Worm (Caenorhabditis elegans) whole organism, young adult: ENCODE measurements around the gene arl-8.

Experiments used
- B0019.2 ChIP-seq: fragments of 200-800 bp; sonication (Bioruptor generic); conservative IDR thresholded peaks from 2 replicates; pipeline ENCODE4 v1.3.6; 2022; ENCODE audit warnings: missing genetic modification reagents, missing genetic modification characterization, missing compliant biosample characterization
- B0336.3 ChIP-seq: fragments of 200-800 bp; sonication (Bioruptor generic); IDR thresholded peaks from 2 replicates; pipeline ENCODE4 v1.3.6; 2022; ENCODE audit warnings: missing genetic modification characterization, missing compliant biosample characterization
- C17E4.6 ChIP-seq: fragments of 200-800 bp; sonication (Bioruptor generic); IDR thresholded peaks from 2 replicates; pipeline ENCODE4 v1.3.6; 2022; ENCODE audit warnings: missing genetic modification reagents, missing genetic modification characterization, missing compliant biosample characterization
- D2030.7 ChIP-seq: fragments of 200-800 bp; sonication (Bioruptor generic); IDR thresholded peaks from 2 replicates; pipeline ENCODE4 v1.3.6; 2022; ENCODE audit warnings: missing genetic modification reagents, missing genetic modification characterization, missing compliant biosample characterization
- F10E7.11 ChIP-seq: sonication (generic microtip); optimal IDR thresholded peaks from 2 replicates; lab custom pipeline; 2017; ENCODE audit warnings: mild to moderate bottlenecking, missing genetic modification characterization, moderate library complexity, missing compliant biosample characterization
- F22D6.2 ChIP-seq: sonication (generic microtip); optimal IDR thresholded peaks from 2 replicates; lab custom pipeline; 2016; ENCODE audit warnings: mild to moderate bottlenecking, missing genetic modification characterization, missing compliant biosample characterization
- F23B12.7 ChIP-seq: sonication (generic microtip); optimal IDR thresholded peaks from 2 replicates; lab custom pipeline; 2017; ENCODE audit warnings: missing genetic modification characterization, mild to moderate bottlenecking, missing compliant biosample characterization, antibody characterized with exemption, moderate library complexity; ENCODE audit not compliant: insufficient read depth
- F39B2.1 ChIP-seq: fragments of 200-800 bp; sonication (Bioruptor generic); IDR thresholded peaks from 2 replicates; pipeline ENCODE4 v1.3.6; 2022; ENCODE audit warnings: missing genetic modification reagents, missing genetic modification characterization, missing compliant biosample characterization
- F49E8.2 ChIP-seq: sonication (generic microtip); optimal IDR thresholded peaks from 3 replicates; lab custom pipeline; 2017; ENCODE audit warnings: missing genetic modification characterization, mild to moderate bottlenecking, missing compliant biosample characterization, antibody characterized with exemption, moderate library complexity; ENCODE audit not compliant: insufficient read depth
- F57A8.1 ChIP-seq: fragments of 200-800 bp; sonication (Bioruptor generic); optimal IDR thresholded peaks from 2 replicates; lab custom pipeline; 2018; ENCODE audit warnings: mild to moderate bottlenecking, missing genetic modification characterization, moderate library complexity, missing compliant biosample characterization
- K12H6.12 ChIP-seq: fragments of 200-800 bp; sonication (Bioruptor generic); optimal IDR thresholded peaks from 2 replicates; lab custom pipeline; 2018; ENCODE audit warnings: mild to moderate bottlenecking, missing genetic modification characterization, missing compliant biosample characterization
- Y53F4B.3 ChIP-seq: fragments of 200-800 bp; sonication (Bioruptor generic); IDR thresholded peaks from 2 replicates; pipeline ENCODE4 v1.3.6; 2022; ENCODE audit warnings: missing genetic modification reagents, missing genetic modification characterization, missing compliant biosample characterization
- Y56A3A.18 ChIP-seq: fragments of 200-800 bp; sonication (Bioruptor generic); IDR thresholded peaks from 2 replicates; pipeline ENCODE4 v1.3.6; 2022; ENCODE audit warnings: missing genetic modification reagents, missing genetic modification characterization, missing compliant biosample characterization
- Y67H2A.10 ChIP-seq: fragments of 200-800 bp; sonication (Bioruptor generic); conservative IDR thresholded peaks from 2 replicates; pipeline ENCODE4 v1.3.6; 2022; ENCODE audit warnings: missing genetic modification reagents, missing genetic modification characterization, missing compliant biosample characterization
- Y95B8A.8 ChIP-seq: fragments of 200-800 bp; sonication (Bioruptor generic); IDR thresholded peaks from 2 replicates; pipeline ENCODE4 v1.3.6; 2022; ENCODE audit warnings: missing genetic modification reagents, missing genetic modification characterization, missing compliant biosample characterization
- ama-1 ChIP-seq, 3 experiments: fragments of 150-350 bp in 1 of 3; sonication (generic microtip) in 2 of 3; optimal IDR thresholded peaks; 2 replicates each; lab custom pipeline; 2014 to 2018; ENCODE audit warnings: missing biosample characterization in 2 of 3, missing genetic modification characterization in 2 of 3, missing genetic modification reagents in 2 of 3
- athp-1 ChIP-seq: sonication (generic microtip); optimal IDR thresholded peaks from 2 replicates; lab custom pipeline; 2017; ENCODE audit warnings: mild to moderate bottlenecking, missing genetic modification characterization, missing compliant biosample characterization
- attf-5 ChIP-seq: fragments of 200-800 bp; sonication (Bioruptor generic); optimal IDR thresholded peaks from 2 replicates; lab custom pipeline; 2018; ENCODE audit warnings: mild to moderate bottlenecking, missing genetic modification characterization, missing compliant biosample characterization
- bed-2 ChIP-seq: fragments of 200-800 bp; sonication (Bioruptor generic); IDR thresholded peaks from 2 replicates; pipeline ENCODE4 v1.3.6; 2022; ENCODE audit warnings: missing genetic modification reagents, missing genetic modification characterization, missing compliant biosample characterization
- ccch-3 ChIP-seq: fragments of 200-800 bp; sonication (Bioruptor generic); optimal IDR thresholded peaks from 2 replicates; lab custom pipeline; 2018; ENCODE audit warnings: mild to moderate bottlenecking, missing genetic modification characterization, missing compliant biosample characterization
- cebp-2 ChIP-seq: fragments of 200-800 bp; sonication (Bioruptor generic); IDR thresholded peaks from 2 replicates; pipeline ENCODE4 v1.3.6; 2022; ENCODE audit warnings: missing genetic modification characterization, missing compliant biosample characterization
- ceh-79 ChIP-seq: sonication (generic microtip); optimal IDR thresholded peaks from 2 replicates; lab custom pipeline; 2017; ENCODE audit warnings: mild to moderate bottlenecking, missing genetic modification characterization, missing compliant biosample characterization
- die-1 ChIP-seq: sonication (generic microtip); optimal IDR thresholded peaks from 2 replicates; lab custom pipeline; 2016; ENCODE audit warnings: missing genotype, mild to moderate bottlenecking, missing genetic modification characterization, missing compliant biosample characterization
- egl-44 ChIP-seq: fragments of 200-800 bp; sonication (Bioruptor generic); IDR thresholded peaks from 2 replicates; pipeline ENCODE4 v1.3.6; 2022; ENCODE audit warnings: missing genetic modification reagents, missing genetic modification characterization, missing compliant biosample characterization
- ekl-4 ChIP-seq: fragments of 200-800 bp; sonication (Bioruptor generic); IDR thresholded peaks from 2 replicates; pipeline ENCODE4 v1.3.6; 2022; ENCODE audit warnings: missing genetic modification reagents, missing genetic modification characterization, missing compliant biosample characterization
- hlh-12 ChIP-seq: sonication (generic microtip); optimal IDR thresholded peaks from 2 replicates; lab custom pipeline; 2016; ENCODE audit warnings: missing genetic modification characterization, missing compliant biosample characterization
- hlh-26 ChIP-seq: fragments of 200-800 bp; sonication (Bioruptor generic); conservative IDR thresholded peaks from 2 replicates; pipeline ENCODE4 v1.3.6; 2022; ENCODE audit warnings: missing genetic modification reagents, missing genetic modification characterization, missing compliant biosample characterization
- hrde-1 ChIP-seq: sonication (generic microtip); optimal IDR thresholded peaks from 2 replicates; lab custom pipeline; 2016; ENCODE audit warnings: missing genetic modification characterization, mild to moderate bottlenecking, missing compliant biosample characterization, moderate library complexity, missing genotype, missing genetic modification reagents, borderline replicate concordance
- hsf-1 ChIP-seq: fragments of 200-800 bp; sonication (Bioruptor generic); IDR thresholded peaks from 2 replicates; pipeline ENCODE4 v1.3.6; 2022; ENCODE audit warnings: missing genetic modification reagents, missing genetic modification characterization, missing compliant biosample characterization
- let-607 ChIP-seq, 2 experiments: fragments of 200-800 bp in 1 of 2; sonication (Bioruptor generic) in 1 of 2; sonication (generic microtip) in 1 of 2; optimal IDR thresholded peaks; 2 replicates each; lab custom pipeline; 2016 to 2018; ENCODE audit warnings: mild to moderate bottlenecking in 2 of 2, missing compliant biosample characterization in 2 of 2, missing genetic modification characterization in 2 of 2, moderate library complexity in 2 of 2, missing genotype in 1 of 2
- lin-40 ChIP-seq: sonication (generic microtip); optimal IDR thresholded peaks from 2 replicates; lab custom pipeline; 2016; ENCODE audit warnings: missing genetic modification characterization, mild to moderate bottlenecking, missing compliant biosample characterization, missing genotype, missing genetic modification reagents
- madf-6 ChIP-seq: fragments of 200-800 bp; sonication (Bioruptor generic); IDR thresholded peaks from 2 replicates; pipeline ENCODE4 v1.3.6; 2022; ENCODE audit warnings: missing genetic modification reagents, missing genetic modification characterization, missing compliant biosample characterization
- mcd-1 ChIP-seq: fragments of 200-800 bp; sonication (Bioruptor generic); IDR thresholded peaks from 2 replicates; pipeline ENCODE4 v1.3.6; 2022; ENCODE audit warnings: missing genetic modification reagents, missing genetic modification characterization, missing compliant biosample characterization
- mel-28 ChIP-seq: sonication (generic microtip); optimal IDR thresholded peaks from 2 replicates; lab custom pipeline; 2016; ENCODE audit warnings: borderline replicate concordance, mild to moderate bottlenecking, missing genetic modification characterization, missing compliant biosample characterization
- mes-4 ChIP-seq: sonication (generic microtip); optimal IDR thresholded peaks from 2 replicates; lab custom pipeline; 2016; ENCODE audit warnings: missing genotype, missing genetic modification characterization, missing compliant biosample characterization
- nfya-1 ChIP-seq: sonication (generic microtip); optimal IDR thresholded peaks from 2 replicates; lab custom pipeline; 2017; ENCODE audit warnings: antibody characterized with exemption, missing compliant biosample characterization, missing genetic modification characterization, borderline replicate concordance; ENCODE audit not compliant: insufficient read depth
- nhr-27 ChIP-seq: fragments of 200-800 bp; sonication (Bioruptor generic); optimal IDR thresholded peaks from 2 replicates; lab custom pipeline; 2018; ENCODE audit warnings: mild to moderate bottlenecking, missing genetic modification characterization, moderate library complexity, missing compliant biosample characterization
- nhr-80 ChIP-seq: sonication (generic microtip); optimal IDR thresholded peaks from 2 replicates; lab custom pipeline; 2016; ENCODE audit warnings: missing genetic modification characterization, missing compliant biosample characterization
- nhr-90 ChIP-seq: sonication (generic microtip); optimal IDR thresholded peaks from 2 replicates; lab custom pipeline; 2016; ENCODE audit warnings: missing genotype, mild to moderate bottlenecking, missing genetic modification characterization, missing compliant biosample characterization
- pbrm-1 ChIP-seq: fragments of 200-800 bp; sonication (Bioruptor generic); IDR thresholded peaks from 2 replicates; pipeline ENCODE4 v1.3.6; 2022; ENCODE audit warnings: missing genetic modification reagents, missing genetic modification characterization, missing compliant biosample characterization
- rec-8 ChIP-seq, 2 experiments: sonication (generic microtip); optimal IDR thresholded peaks; 2 replicates each; lab custom pipeline; 2016; ENCODE audit warnings: mild to moderate bottlenecking in 2 of 2, missing genetic modification characterization in 2 of 2, missing genetic modification reagents in 2 of 2, missing genotype in 2 of 2, missing biosample characterization in 1 of 2, missing compliant biosample characterization in 1 of 2, moderate library complexity in 1 of 2
- xnd-1 ChIP-seq: sonication (generic microtip); optimal IDR thresholded peaks from 2 replicates; lab custom pipeline; 2016; ENCODE audit warnings: missing genotype, missing genetic modification reagents, missing genetic modification characterization, missing compliant biosample characterization
- zim-3 ChIP-seq: sonication (generic microtip); optimal IDR thresholded peaks from 2 replicates; lab custom pipeline; 2017; ENCODE audit warnings: mild to moderate bottlenecking, missing genetic modification characterization, moderate library complexity, missing compliant biosample characterization
- ztf-18 ChIP-seq: sonication (generic microtip); optimal IDR thresholded peaks from 2 replicates; lab custom pipeline; 2016; ENCODE audit warnings: missing genotype, mild to moderate bottlenecking, missing genetic modification characterization, missing compliant biosample characterization
- ztf-25 ChIP-seq: fragments of 200-800 bp; sonication (Bioruptor generic); IDR thresholded peaks from 2 replicates; pipeline ENCODE4 v1.3.6; 2022; ENCODE audit warnings: missing genetic modification reagents, missing genetic modification characterization, missing compliant biosample characterization
- ztf-3 ChIP-seq: fragments of 200-800 bp; sonication (Bioruptor generic); optimal IDR thresholded peaks from 2 replicates; lab custom pipeline; 2018; ENCODE audit warnings: mild to moderate bottlenecking, missing genetic modification characterization, missing compliant biosample characterization
- ztf-6 ChIP-seq: fragments of 200-800 bp; sonication (Bioruptor generic); IDR thresholded peaks from 2 replicates; pipeline ENCODE4 v1.3.6; 2022; ENCODE audit warnings: missing genetic modification reagents, missing genetic modification characterization, missing compliant biosample characterization

The arl-8 gene

DNA sequence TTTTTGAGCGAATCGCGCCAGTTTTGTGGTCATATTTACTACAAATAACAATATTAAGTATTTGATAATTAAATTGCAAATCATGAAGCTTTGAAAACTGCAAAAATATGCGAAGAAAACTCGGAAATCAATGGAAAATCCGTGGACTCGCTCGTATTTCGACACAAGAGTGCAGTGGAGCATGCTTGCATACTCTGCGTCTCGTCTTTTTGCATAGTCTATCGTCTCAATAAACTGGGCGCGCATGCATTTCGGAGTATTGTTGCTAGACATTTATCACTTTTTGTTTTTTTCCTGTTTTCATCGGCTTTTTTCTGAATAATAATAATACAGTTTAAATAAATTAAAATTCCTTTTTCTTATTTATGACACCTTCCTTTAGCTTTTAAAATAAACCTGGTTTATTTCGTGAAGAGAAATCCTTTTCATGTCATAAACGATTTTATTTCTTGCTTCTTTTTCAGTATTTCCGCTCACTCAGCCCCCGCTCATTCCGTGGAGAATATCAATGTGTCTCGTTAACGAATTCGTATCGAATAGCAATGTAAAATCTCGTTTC lies 30.2 kb upstream of the arl-8 start, which contains the start of the genes mrps-7 and Y57G11C.3 (continued):
- TF ChIP-seq ztf-3 (GFP tag; lab: Kevin White, UChicago) (no peak), madf-6 (GFP tag; lab: Robert Waterston, UW) (peak; percentile 73), rec-8 (tag; optimal IDR thresholded peaks at IDR 0.05; lab: Kevin White, UChicago) (no peak), let-607 (tag; optimal IDR thresholded peaks at IDR 0.05; lab: Kevin White, UChicago) (peak in 1 of 2 experiments; percentile 47), die-1 (tag; lab: Kevin White, UChicago) (no peak), Y95B8A.8 (GFP tag; lab: Robert Waterston, UW) (no peak), pbrm-1 (peak; percentile 79), ama-1 (optimal IDR thresholded peaks at IDR 0.05; lab: Kevin White, UChicago) (peak; percentile 27), ama-1 (GFP tag; optimal IDR thresholded peaks at IDR 0.05; lab: Kevin White, UChicago) (no peak), cebp-2 (no peak), F22D6.2 (tag; lab: Kevin White, UChicago) (no peak), ztf-6 (GFP tag; lab: Robert Waterston, UW) (no peak), hlh-26 (GFP tag; lab: Robert Waterston, UW) (no peak), B0336.3 (peak; percentile 68), Y53F4B.3 (GFP tag; lab: Robert Waterston, UW) (no peak), ceh-79 (no peak), ekl-4 (peak; percentile 58; the same call in 1 of the 2 replicates), Y56A3A.18 (no peak), zim-3 (tag; lab: Kevin White, UChicago) (no peak), hrde-1 (tag; lab: Kevin White, UChicago) (no peak), F39B2.1 (GFP tag; lab: Robert Waterston, UW) (no peak), B0019.2 (GFP tag; lab: Robert Waterston, UW) (no peak), nfya-1 (no peak), K12H6.12 (peak; percentile 69), bed-2 (no peak), xnd-1 (tag; lab: Kevin White, UChicago) (peak; percentile 12), F10E7.11 (no peak), egl-44 (GFP tag; lab: Robert Waterston, UW) (no peak), ztf-18 (tag; lab: Kevin White, UChicago) (peak; percentile 58), ztf-25 (GFP tag; lab: Robert Waterston, UW) (no peak), mes-4 (tag; lab: Kevin White, UChicago) (no peak), F57A8.1 (GFP tag; lab: Kevin White, UChicago) (no peak), nhr-27 (tag; lab: Kevin White, UChicago) (no peak), nhr-80 (peak; percentile 11), hsf-1 (GFP tag; lab: Robert Waterston, UW) (no peak), lin-40 (tag; lab: Kevin White, UChicago) (peak; percentile 89), mel-28 (tag; lab: Kevin White, UChicago) (no peak), nhr-90 (tag; lab: Kevin White, UChicago) (no peak), mcd-1 (GFP tag; lab: Robert Waterston, UW) (peak; percentile 99), F23B12.7 (tag; lab: Kevin White, UChicago) (peak; percentile 82), C17E4.6 (no peak), hlh-12 (no peak), athp-1 (tag; lab: Kevin White, UChicago) (peak; percentile 30), F49E8.2 (peak; percentile 67), Y67H2A.10 (GFP tag; lab: Robert Waterston, UW) (no peak), D2030.7 (GFP tag; lab: Robert Waterston, UW) (peak; percentile 64; the same call in 1 of the 2 replicates), ccch-3 (GFP tag; lab: Kevin White, UChicago) (no peak), attf-5 (peak; percentile 79)
